Worm (Caenorhabditis elegans) whole organism, young adult: ENCODE measurements around the gene scp-1.

ENCODE experiments used
- F49E8.2 ChIP-seq: sonication (generic microtip); optimal IDR thresholded peaks from 3 replicates; lab custom pipeline; 2017; ENCODE audit warnings: missing genetic modification characterization, mild to moderate bottlenecking, missing compliant biosample characterization, antibody characterized with exemption, moderate library complexity; ENCODE audit not compliant: insufficient read depth
- Y79H2A.3 ChIP-seq: fragments of 200-800 bp; sonication (Bioruptor generic); conservative IDR thresholded peaks from 2 replicates; pipeline ENCODE4 v1.3.6; 2022; ENCODE audit warnings: missing genetic modification reagents, missing genetic modification characterization, missing compliant biosample characterization
- bed-1 ChIP-seq: fragments of 200-800 bp; sonication (Bioruptor generic); IDR thresholded peaks from 2 replicates; pipeline ENCODE4 v1.3.6; 2022; ENCODE audit warnings: missing genetic modification reagents, missing genetic modification characterization, missing compliant biosample characterization
- ceh-58 ChIP-seq: fragments of 200-800 bp; sonication (Bioruptor generic); IDR thresholded peaks from 2 replicates; pipeline ENCODE4 v1.3.6; 2022; ENCODE audit warnings: missing genetic modification characterization, missing compliant biosample characterization
- hmg-20 ChIP-seq: fragments of 200-800 bp; sonication (Bioruptor generic); IDR thresholded peaks from 2 replicates; pipeline ENCODE4 v1.3.6; 2022; ENCODE audit warnings: missing genetic modification reagents, missing genetic modification characterization, missing compliant biosample characterization
- lin-40 ChIP-seq: sonication (generic microtip); optimal IDR thresholded peaks from 2 replicates; lab custom pipeline; 2016; ENCODE audit warnings: missing genetic modification characterization, mild to moderate bottlenecking, missing compliant biosample characterization, missing genotype, missing genetic modification reagents
- pha-4 ChIP-seq: fragments of 150-350 bp; sonication (generic microtip); optimal IDR thresholded peaks from 2 replicates; lab custom pipeline; 2014; ENCODE audit warnings: missing biosample characterization, missing genetic modification reagents, missing genetic modification characterization
- repo-1 ChIP-seq: sonication (generic microtip); optimal IDR thresholded peaks from 2 replicates; lab custom pipeline; 2017; ENCODE audit warnings: mild to moderate bottlenecking, missing genetic modification characterization, missing compliant biosample characterization

DNA sequence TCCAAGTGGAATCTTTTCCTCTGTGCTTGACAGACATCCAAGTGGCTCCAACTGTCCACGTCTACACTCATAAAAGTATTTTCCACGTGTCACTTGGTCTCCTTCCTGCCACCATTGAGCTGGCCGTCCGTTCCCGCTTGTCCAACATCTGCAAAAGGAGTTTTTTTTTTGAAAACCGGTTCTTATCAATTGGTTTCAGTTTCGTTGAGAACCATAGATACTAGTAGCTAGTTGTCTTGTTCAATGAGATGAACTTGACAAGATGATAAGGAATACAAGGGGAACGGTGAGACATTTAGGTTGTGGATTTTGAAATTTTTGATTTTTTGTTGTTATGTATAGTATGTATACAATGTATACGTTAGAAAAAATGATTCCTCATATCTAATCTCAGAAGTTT lies 12.0 kb downstream of the scp-1 start:
- TF ChIP-seq Y79H2A.3 (GFP tag; lab: Robert Waterston, UW) = no peak
- no peak for TF ChIP-seq lin-40 (tag; lab: Kevin White, UChicago)
- TF ChIP-seq F49E8.2 (tag; lab: Kevin White, UChicago) = no peak
- no peak for TF ChIP-seq bed-1
- no peak for TF ChIP-seq repo-1 (tag; lab: Kevin White, UChicago)
- TF ChIP-seq hmg-20 (GFP tag; lab: Robert Waterston, UW) = no peak
- no peak for TF ChIP-seq pha-4
- TF ChIP-seq ceh-58 (GFP tag; lab: Robert Waterston, UW) = no peak
